Worm (Caenorhabditis elegans): ENCODE measurements around the gene K09F6.15.

The K09F6.15 gene

DNA sequence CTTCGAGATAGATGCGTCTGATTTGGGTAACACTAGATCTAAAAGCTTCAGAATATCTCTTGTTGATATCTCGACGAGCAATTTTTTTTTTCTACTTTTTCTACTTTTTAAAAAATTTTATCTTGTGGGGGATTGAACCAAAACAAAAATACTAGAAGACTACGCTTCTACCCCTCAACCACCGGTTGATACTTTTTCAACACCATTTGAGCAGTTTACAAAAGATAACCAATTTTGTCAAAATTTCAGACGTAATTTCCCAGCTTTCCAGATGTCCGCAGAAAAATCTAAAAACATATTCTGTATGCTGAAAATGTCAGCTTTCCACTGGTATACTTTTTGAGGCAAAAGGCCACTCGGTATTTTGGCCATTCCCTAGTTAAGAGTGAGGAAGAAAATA, 27.3 kb upstream of the K09F6.15 start:
- TF ChIP-seq aha-1 (tag) (peak; percentile 23), php-3 (GFP tag; IDR thresholded peaks at IDR 0.05) (no peak)

ce11 chrII:2302330-2302729, 25.0 kb upstream of the K09F6.15 start, which contains the start of gene B0281.6:
Gene B0281.6, minus strand, starts transcription at chrII:2302430.
- TF ChIP-seq nhr-6 (tag; optimal IDR thresholded peaks at IDR 0.05) (no peak), lin-15B (tag; optimal IDR thresholded peaks at IDR 0.05) (no peak), nhr-11 (tag; optimal IDR thresholded peaks at IDR 0.05) (no peak), lin-38 (GFP tag; IDR thresholded peaks at IDR 0.05) (no peak), Y105C5A.15 (GFP tag; IDR thresholded peaks at IDR 0.05) (no peak), cey-2 (tag; optimal IDR thresholded peaks at IDR 0.05; ENCODE audit: borderline replicate concordance, insufficient read depth) (no peak), hmg-1.1 (GFP tag; IDR thresholded peaks at IDR 0.05) (no peak), saeg-2 (GFP tag; IDR thresholded peaks at IDR 0.05) (no peak), mxl-2 (GFP tag; conservative IDR thresholded peaks at IDR 0.05) (no peak), snpc-4 (tag; optimal IDR thresholded peaks at IDR 0.05) (no peak), zip-2 (tag; optimal IDR thresholded peaks at IDR 0.05) (no peak), F44E2.7 (GFP tag; IDR thresholded peaks at IDR 0.05) (no peak), F10B5.3 (tag; optimal IDR thresholded peaks at IDR 0.05) (no peak), php-3 (GFP tag; IDR thresholded peaks at IDR 0.05) (no peak), daf-12 (tag; optimal IDR thresholded peaks at IDR 0.05) (no peak), mes-2 (tag; optimal IDR thresholded peaks at IDR 0.05; ENCODE audit: poor library complexity, severe bottlenecking) (no peak)

ce11 chrII:2300861-2301260, 23.5 kb upstream of the K09F6.15 start, which contains the start of gene B0281.5:
Gene B0281.5, minus strand, starts transcription at chrII:2300961.
- peak; percentile 29 for TF ChIP-seq aha-1 (tag)
- TF ChIP-seq nhr-102 (tag; optimal IDR thresholded peaks at IDR 0.05) = no peak

DNA sequence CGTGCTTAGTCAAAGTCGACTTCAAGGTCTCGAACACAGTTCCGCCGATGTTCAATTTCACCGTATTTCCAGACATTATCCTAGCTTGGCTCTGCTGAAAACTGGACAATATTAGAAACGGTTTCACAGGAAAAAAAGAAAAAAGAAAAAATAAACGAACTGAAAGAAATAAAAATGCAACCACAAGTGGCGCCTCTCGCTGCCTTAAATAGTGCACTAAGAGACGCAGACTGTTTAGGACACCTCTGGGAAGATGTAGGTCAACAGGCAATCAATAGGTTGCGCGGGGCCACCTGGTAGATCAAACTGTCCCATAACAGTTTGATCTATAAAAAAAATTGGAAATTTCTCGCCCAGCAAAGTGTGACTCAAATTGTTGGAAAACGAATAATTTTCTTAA, 21.4 kb upstream of the K09F6.15 start, which contains the start of gene B0281.4:
Gene B0281.4 (minus strand): TSS at position 101 of the 400 bp plus-strand sequence.
- no peak for TF ChIP-seq hif-1 (tag; optimal IDR thresholded peaks at IDR 0.05)
- no peak for TF ChIP-seq php-3 (GFP tag; IDR thresholded peaks at IDR 0.05)
- TF ChIP-seq rbr-2 (tag; optimal IDR thresholded peaks at IDR 0.05) = no peak
- TF ChIP-seq spr-1 (tag; optimal IDR thresholded peaks at IDR 0.05) = no peak
- TF ChIP-seq Y48G9A.11 (GFP tag; IDR thresholded peaks at IDR 0.05) = no peak

- no peak for TF ChIP-seq rbr-2 (tag; optimal IDR thresholded peaks at IDR 0.05)
- TF ChIP-seq aha-1 (tag) = peak; percentile 91
- TF ChIP-seq lin-1 (GFP tag; IDR thresholded peaks at IDR 0.05) = no peak
- peak in 1 of 2 experiments; percentile 65 for TF ChIP-seq unc-62 (GFP tag; optimal IDR thresholded peaks at IDR 0.05 in 1 of 2)
- no peak for TF ChIP-seq unc-62 (tag; optimal IDR thresholded peaks at IDR 0.05)
Observed at ce11 chrII:2295817-2296315, 18.5 kb upstream of the K09F6.15 start, which contains the start of gene fbxc-25. Gene fbxc-25, minus strand, starts transcription at chrII:2296265.

ce11 chrII:2292549-2292948, 15.2 kb upstream of the K09F6.15 start:
- TF ChIP-seq pqm-1 (tag; optimal IDR thresholded peaks at IDR 0.05) (peak; percentile 73), F26F4.8 (GFP tag; conservative IDR thresholded peaks at IDR 0.05) (no peak), unc-62 (GFP tag; optimal IDR thresholded peaks at IDR 0.05 in 1 of 2) (peak in 1 of 2 experiments; percentile 6), unc-62 (tag; optimal IDR thresholded peaks at IDR 0.05) (no peak)

DNA sequence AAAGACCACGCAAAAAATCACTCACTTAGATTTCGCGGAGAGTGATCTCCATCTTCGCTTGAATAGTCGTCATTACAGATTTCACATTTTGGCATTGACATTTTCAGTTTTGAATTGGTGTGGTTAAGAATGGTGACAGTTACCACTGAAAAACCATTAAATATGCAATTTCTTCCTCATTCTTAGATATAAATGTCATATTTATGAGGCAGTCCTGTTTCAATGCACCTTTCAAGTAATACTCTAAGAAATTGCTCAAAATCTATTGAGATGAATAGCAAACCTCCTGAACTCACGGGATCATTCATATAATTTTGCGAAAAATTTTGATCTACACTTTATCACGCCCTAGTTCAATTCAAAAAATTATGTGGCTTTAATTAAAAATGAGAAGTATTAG, 14.7 kb upstream of the K09F6.15 start, which contains the start of gene K09F6.7:
Gene K09F6.7 (minus strand): TSS at position 101 of the 400 bp plus-strand sequence.
- TF ChIP-seq nhr-42 (GFP tag; IDR thresholded peaks at IDR 0.05) = no peak
- no peak for TF ChIP-seq mep-1 (tag; optimal IDR thresholded peaks at IDR 0.05)
- no peak for TF ChIP-seq lin-1 (GFP tag; IDR thresholded peaks at IDR 0.05)
- no peak for TF ChIP-seq Y5F2A.4 (GFP tag; optimal IDR thresholded peaks at IDR 0.05)
- TF ChIP-seq ceh-44 (GFP tag; IDR thresholded peaks at IDR 0.05) = no peak
- no peak for TF ChIP-seq R02D3.7 (tag; optimal IDR thresholded peaks at IDR 0.05)
- no peak for TF ChIP-seq ztf-7 (tag; optimal IDR thresholded peaks at IDR 0.05)
- no peak for TF ChIP-seq snpc-1.2 (GFP tag; IDR thresholded peaks at IDR 0.05)
- TF ChIP-seq ceh-20 (GFP tag; IDR thresholded peaks at IDR 0.05) = no peak
- no peak for TF ChIP-seq nhr-11 (tag; optimal IDR thresholded peaks at IDR 0.05)
- no peak for TF ChIP-seq set-16 (GFP tag; IDR thresholded peaks at IDR 0.05)
- TF ChIP-seq F10B5.3 (tag; optimal IDR thresholded peaks at IDR 0.05) = no peak
- no peak for TF ChIP-seq gei-8 (GFP tag; optimal IDR thresholded peaks at IDR 0.05)
- no peak for TF ChIP-seq madf-9 (GFP tag; conservative IDR thresholded peaks at IDR 0.05)
- no peak for TF ChIP-seq egl-27 (tag; optimal IDR thresholded peaks at IDR 0.05)
- no peak for TF ChIP-seq jun-1 (tag; optimal IDR thresholded peaks at IDR 0.05)
- no peak for TF ChIP-seq ceh-32 (tag; optimal IDR thresholded peaks at IDR 0.05; ENCODE audit: poor library complexity)

All from whole organism, L4 larva.